Fruit fly (Drosophila melanogaster) ovary, adult (tissue): ENCODE data around the gene CG31323.

Experiments
- CG17801 ChIP-seq: fragments of 200-800 bp; optimal IDR thresholded peaks from 2 replicates; lab custom pipeline; 2019; ENCODE audit warnings: missing biosample characterization, mild to moderate bottlenecking, missing genetic modification characterization, moderate library complexity; ENCODE audit not compliant: partially characterized antibody

Gene CG31323

dm6 chr3R:26170644-26171043 is at the start of gene CG31323:
TSS of gene CG31323 (plus strand) at chr3R:26170847.
- TF ChIP-seq CG17801, result no peak

DNA sequence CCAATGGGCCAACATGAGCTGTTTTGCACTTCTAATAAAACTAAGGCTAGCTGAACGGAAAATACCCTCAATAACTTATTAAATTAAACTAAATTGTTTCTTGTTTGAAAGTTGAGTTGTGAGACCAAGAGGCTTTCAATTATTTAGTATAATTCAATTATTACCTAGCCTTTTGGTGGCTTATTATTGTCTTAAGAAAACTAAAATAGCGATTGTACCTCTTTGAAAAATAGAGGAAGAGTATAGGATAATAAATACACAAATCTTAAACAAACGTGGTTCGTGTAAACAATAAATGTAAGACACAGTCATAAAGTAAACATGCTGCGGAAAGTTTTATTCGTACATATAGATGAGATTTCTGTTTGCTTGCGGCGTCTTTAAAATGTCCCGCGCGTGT is 49.5 kb upstream of the CG31323 start:
- no peak for TF ChIP-seq CG17801

dm6 chr3R:26121785-26122184 is 48.9 kb upstream of the CG31323 start:
- TF ChIP-seq CG17801, result no peak

DNA sequence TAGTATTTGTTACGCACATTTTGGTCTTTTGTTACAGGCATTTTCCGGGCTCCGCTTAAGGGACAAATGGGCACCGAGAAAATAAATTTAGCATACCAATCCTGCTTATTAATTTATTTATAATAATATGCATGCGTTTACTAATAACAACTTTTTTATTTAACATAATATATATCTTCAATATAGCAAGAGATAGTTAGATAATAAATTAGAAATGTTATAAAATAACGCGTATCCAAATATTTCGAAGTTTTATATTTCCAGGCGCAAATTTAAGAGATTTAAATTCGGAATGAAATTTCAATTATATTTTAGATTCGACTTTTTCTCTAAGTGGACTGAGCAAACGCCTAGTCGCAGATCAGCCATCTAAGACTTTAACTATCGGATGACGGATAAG is 47.8 kb upstream of the CG31323 start:
- no peak for TF ChIP-seq CG17801

dm6 chr3R:26124576-26125283 is 45.9 kb upstream of the CG31323 start:
- no peak for TF ChIP-seq CG17801

- peak; percentile 34 for TF ChIP-seq CG17801
These were observed 44.6 kb upstream of the CG31323 start, which contains the start of gene CG14556 for dm6 chr3R:26125838-26126709. TSS of gene CG14556 (plus strand) at chr3R:26126659.

DNA sequence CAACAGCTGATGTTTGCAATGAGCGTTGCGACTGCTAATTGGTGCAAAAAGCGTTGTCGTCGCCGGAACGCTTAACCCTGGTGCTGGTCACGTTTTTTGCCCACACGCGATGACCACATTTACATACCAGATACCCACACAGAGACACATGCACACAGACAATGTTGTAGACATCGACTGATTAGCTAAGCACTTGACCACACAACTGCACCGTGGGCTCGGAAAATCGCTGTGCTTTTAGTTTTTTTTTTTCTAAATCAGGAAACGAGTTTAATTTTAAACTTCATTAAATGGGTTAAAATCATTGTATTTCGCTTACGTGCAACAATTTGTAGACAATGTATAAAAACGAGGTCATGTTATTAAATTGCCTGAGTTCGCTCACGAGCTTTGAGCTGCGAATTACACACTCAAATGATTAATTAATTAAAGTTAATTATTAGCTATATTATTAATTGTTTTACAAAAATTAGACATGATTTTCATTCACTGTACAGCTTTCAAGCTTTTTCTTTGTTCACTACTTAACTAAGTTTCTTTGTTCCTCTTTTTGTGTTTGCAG is 42.1 kb upstream of the CG31323 start:
- no peak for TF ChIP-seq CG17801

- no peak for TF ChIP-seq CG17801
These were observed 41.0 kb upstream of the CG31323 start for dm6 chr3R:26129680-26130079.

- no peak for TF ChIP-seq CG17801
These were observed 40.1 kb upstream of the CG31323 start for dm6 chr3R:26130586-26130985.

dm6 chr3R:26132854-26133253 is 37.8 kb upstream of the CG31323 start, which contains the start of gene CG6142:
TSS of gene CG6142 (plus strand) at chr3R:26133154.
- no peak for TF ChIP-seq CG17801

DNA sequence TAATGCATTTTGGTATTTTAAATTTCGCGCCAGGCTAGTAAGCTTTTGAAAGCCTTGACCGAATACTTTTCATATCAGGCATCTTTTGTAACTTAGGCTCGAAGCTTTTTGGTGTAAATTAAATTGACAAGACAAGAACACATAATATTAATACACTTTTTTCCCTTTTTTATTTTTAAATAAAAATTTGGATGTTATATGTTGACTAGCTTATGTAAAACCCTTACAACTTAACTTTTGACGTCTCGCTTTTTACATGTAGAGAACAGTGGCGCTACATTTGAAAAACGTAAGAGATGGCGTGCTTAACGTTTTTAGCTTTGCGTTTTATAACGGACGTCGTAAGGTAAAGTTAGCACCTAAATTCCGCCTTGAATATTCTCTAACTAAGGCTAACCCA is 33.5 kb upstream of the CG31323 start:
- no peak for TF ChIP-seq CG17801

dm6 chr3R:26172040-26172439 is 1.4 kb downstream of the CG31323 start:
- TF ChIP-seq CG17801, result no peak

dm6 chr3R:26181991-26182390 is 11.3 kb downstream of the CG31323 start:
- TF ChIP-seq CG17801, result no peak

DNA sequence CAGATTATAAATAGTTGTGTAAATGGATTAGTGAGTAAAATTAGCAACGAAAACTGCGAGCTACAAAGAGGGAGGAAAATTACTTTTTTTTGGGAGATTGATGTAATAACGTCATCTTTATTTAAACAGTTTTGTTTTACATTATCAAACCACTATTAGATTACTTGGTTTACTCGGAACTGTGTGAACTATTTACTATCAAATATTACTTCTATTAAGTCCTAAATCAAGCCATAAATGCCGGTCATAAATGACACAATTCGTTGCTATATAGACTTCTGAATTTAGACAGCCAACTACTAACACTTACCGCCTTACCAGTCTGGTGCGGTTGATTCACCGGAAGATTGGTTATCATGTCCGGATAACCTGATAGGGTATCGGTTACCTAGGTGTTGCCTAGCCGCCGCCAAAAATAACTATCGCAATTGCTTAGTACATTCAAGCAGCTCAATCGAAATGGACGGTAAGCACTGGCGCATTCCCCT is 14.6 kb downstream of the CG31323 start, which contains the start of gene CG31086:
Gene CG31086, plus strand, starts transcription at position 51 of the 488 bp plus-strand sequence.
- TF ChIP-seq CG17801, result no peak

DNA sequence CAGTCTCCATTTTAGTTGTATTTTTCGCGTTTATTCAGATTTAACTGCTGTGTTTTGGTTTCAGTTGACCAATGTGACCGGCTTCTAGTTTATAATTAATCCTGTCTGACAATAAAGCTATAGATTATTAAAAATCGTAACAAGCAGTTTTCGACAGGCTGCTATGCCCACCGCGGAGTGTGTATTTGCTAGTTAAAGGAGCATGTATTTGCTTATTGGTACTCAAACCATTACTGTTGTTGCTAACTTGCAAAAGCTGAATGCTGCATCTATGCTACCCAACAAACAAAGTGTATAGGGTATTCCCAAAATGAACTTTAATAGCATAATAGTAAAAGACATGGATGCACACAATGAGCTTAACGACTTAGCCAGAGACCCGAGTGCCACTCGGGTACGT is 18.1 kb downstream of the CG31323 start, which contains the start of gene CG6073:
Gene CG6073, minus strand, starts transcription at position 100 of the 400 bp plus-strand sequence.
- TF ChIP-seq CG17801, result no peak

DNA sequence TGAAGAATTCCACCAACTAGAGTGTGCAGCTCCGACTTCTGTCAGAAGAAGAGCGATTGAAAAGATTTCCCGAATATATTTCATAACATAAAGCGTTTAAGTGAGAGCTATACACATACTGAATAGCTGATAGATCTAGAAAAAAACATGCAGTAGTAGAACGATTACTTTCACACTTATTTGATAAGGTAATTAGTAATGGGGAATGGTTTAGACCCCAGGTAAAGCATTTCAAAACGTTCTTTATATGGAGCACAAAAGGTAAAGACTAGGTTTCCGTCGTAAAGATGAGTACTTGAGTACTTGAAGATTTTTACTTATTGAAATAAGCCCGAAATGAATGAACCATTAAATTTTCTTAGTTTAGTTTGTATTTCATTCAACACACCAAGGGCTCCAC is 19.2 kb downstream of the CG31323 start, which contains the start of gene CG34130:
Gene CG34130, minus strand, starts transcription at position 101 of the 400 bp plus-strand sequence.
- TF ChIP-seq CG17801, result no peak

- no peak for TF ChIP-seq CG17801
These were observed 20.5 kb downstream of the CG31323 start, which contains the start of gene CG34129 for dm6 chr3R:26191105-26191504. TSS of gene CG34129 (minus strand) at chr3R:26191205.
